Fruit fly (Drosophila melanogaster): ENCODE data around the gene Arf1.
A peak's percentile ranks its signal among the peaks of the same experiment; 100 is the strongest.

The Arf1 gene

DNA sequence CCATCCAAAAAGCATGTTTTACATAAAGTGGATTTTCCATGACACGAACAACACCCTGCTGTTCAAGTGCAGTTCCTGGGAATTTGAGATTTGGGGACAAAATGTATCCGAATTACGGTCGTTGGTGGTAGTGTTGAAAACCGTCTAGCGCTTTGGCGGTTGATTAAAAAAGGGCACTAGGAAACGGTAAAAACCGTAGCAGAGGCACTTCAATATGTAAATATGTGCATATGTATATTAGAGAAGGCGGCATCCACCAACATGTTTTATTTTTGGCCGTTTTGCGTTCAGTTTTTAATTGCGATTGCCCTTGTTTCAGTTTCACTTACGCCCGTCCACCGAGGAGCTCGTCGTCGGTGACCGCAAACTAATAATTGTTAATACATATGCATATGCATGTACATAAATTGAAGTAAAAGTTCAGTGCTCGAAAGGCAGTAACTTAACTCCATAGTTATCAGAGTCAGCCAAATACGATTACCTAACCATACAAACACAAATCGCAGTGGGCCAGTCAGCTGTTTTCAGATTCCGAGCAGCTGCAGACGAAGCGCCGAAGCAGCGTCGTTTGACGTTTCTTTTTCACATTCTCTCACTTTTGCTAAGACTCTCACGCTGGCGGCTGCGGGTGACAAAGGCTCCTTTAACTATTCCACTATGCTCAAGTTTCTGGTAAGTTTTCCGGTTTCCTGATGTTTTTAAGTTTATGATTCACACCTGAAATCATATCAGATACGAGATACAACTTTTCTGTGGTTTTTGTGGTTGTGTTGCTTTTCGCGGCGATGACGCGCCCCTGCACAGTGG is 7.6 kb downstream of the Arf1 start, which contains the start of gene CG33170 (continued):
- TF ChIP-seq CG42726 (GFP tag; IDR thresholded peaks at IDR 0.05; ENCODE audit: partially characterized antibody) (no peak), Mrtf (GFP tag; IDR thresholded peaks at IDR 0.05) (no peak), ci (GFP tag; IDR thresholded peaks at IDR 0.05) (0 out of 3 replicates have a peak, but pooled peaks have one; percentile 68), Ets97D (GFP tag; optimal IDR thresholded peaks at IDR 0.05) (no peak), Lpt (GFP tag; optimal IDR thresholded peaks at IDR 0.05) (no peak), CG8359 (GFP tag; optimal IDR thresholded peaks at IDR 0.05; ENCODE audit: borderline replicate concordance) (no peak), CG12299 (tag; optimal IDR thresholded peaks at IDR 0.05) (no peak), CG10431 (GFP tag; optimal IDR thresholded peaks at IDR 0.05) (no peak), HLH4C (GFP tag; IDR thresholded peaks at IDR 0.05; ENCODE audit: partially characterized antibody) (0 out of 3 replicates have a peak, but pooled peaks have one; percentile 36), CG4404 (GFP tag; IDR thresholded peaks at IDR 0.05) (no peak), Bgb (GFP tag; IDR thresholded peaks at IDR 0.05; ENCODE audit: partially characterized antibody) (peak; percentile 42; the same call in 1 of the 2 replicates), CG11398 (GFP tag; optimal IDR thresholded peaks at IDR 0.05) (no peak), CG15514 (GFP tag; optimal IDR thresholded peaks at IDR 0.05) (peak; percentile 45), dysf (GFP tag; IDR thresholded peaks at IDR 0.05) (peak; percentile 31; the same call in 1 of the 3 replicates), CG4617 (GFP tag; optimal IDR thresholded peaks at IDR 0.05; ENCODE audit: borderline replicate concordance) (no peak), gsb-n (tag; optimal IDR thresholded peaks at IDR 0.05) (no peak), Fer3 (tag; optimal IDR thresholded peaks at IDR 0.05) (no peak), CG6765 (GFP tag; optimal IDR thresholded peaks at IDR 0.05) (peak; percentile 12), Spps (tag; optimal IDR thresholded peaks at IDR 0.05) (no peak), gfzf (GFP tag; optimal IDR thresholded peaks at IDR 0.05) (no peak), Dip3 (GFP tag; optimal IDR thresholded peaks at IDR 0.05) (peak; percentile 1), CG1233 (GFP tag; optimal IDR thresholded peaks at IDR 0.05) (peak; percentile 9), Gsc (GFP tag; IDR thresholded peaks at IDR 0.05) (no peak), CG34376 (GFP tag; optimal IDR thresholded peaks at IDR 0.05) (peak; percentile 6), ranshi (GFP tag; IDR thresholded peaks at IDR 0.05) (no peak), TFAM (GFP tag; optimal IDR thresholded peaks at IDR 0.05) (no peak), Kr (GFP tag; optimal IDR thresholded peaks at IDR 0.05) (no peak), pzg (GFP tag; optimal IDR thresholded peaks at IDR 0.05) (peak; percentile 12), schlank (tag; optimal IDR thresholded peaks at IDR 0.05) (no peak), CG15479 (GFP tag; optimal IDR thresholded peaks at IDR 0.05) (no peak), CG14441 (GFP tag; IDR thresholded peaks at IDR 0.05) (no peak), kah (GFP tag; optimal IDR thresholded peaks at IDR 0.05) (no peak), Trl (optimal IDR thresholded peaks at IDR 0.05) (peak; percentile 20 to 25), Trl (GFP tag; optimal IDR thresholded peaks at IDR 0.05) (no peak), HmgD (GFP tag; optimal IDR thresholded peaks at IDR 0.05) (no peak), CG17328 (GFP tag; IDR thresholded peaks at IDR 0.05) (no peak), Adf1 (GFP tag; IDR thresholded peaks at IDR 0.05) (peak; percentile 46; the same call in 1 of the 2 replicates), onecut (GFP tag; IDR thresholded peaks at IDR 0.05) (peak; percentile 41; the same call in 1 of the 2 replicates), Ets65A (GFP tag) (peak; percentile 82), CG4854 (GFP tag; optimal IDR thresholded peaks at IDR 0.05) (no peak), Hsf (GFP tag; optimal IDR thresholded peaks at IDR 0.05) (no peak), crol (GFP tag; IDR thresholded peaks at IDR 0.05) (no peak), nau (GFP tag; optimal IDR thresholded peaks at IDR 0.05) (peak; percentile 8), Pdp1 (GFP tag; optimal IDR thresholded peaks at IDR 0.05) (peak in 1 of 2 experiments; percentile 98), slou (GFP tag; optimal IDR thresholded peaks at IDR 0.05) (no peak), p53 (GFP tag; optimal IDR thresholded peaks at IDR 0.05) (no peak), mld (GFP tag; IDR thresholded peaks at IDR 0.05; ENCODE audit: partially characterized antibody) (no peak), ERR (GFP tag; optimal IDR thresholded peaks at IDR 0.05) (no peak), CG7963 (GFP tag; IDR thresholded peaks at IDR 0.05; ENCODE audit: partially characterized antibody) (0 out of 3 replicates have a peak, but pooled peaks have one; percentile 7)

All from whole organism, embryonic.